Fruit fly (Drosophila melanogaster) whole organism, wandering third instar larva: Measurements from ENCODE around the gene CG14095.

ENCODE experiments used
- Abd-B ChIP-seq: fragments of >200 bp; optimal IDR thresholded peaks from 2 replicates; lab custom pipeline; 2017; ENCODE audit warnings: missing biosample characterization, missing genetic modification characterization
- CG32264 ChIP-seq: fragments of 200-800 bp; sonication (Bioruptor generic); optimal IDR thresholded peaks from 2 replicates; lab custom pipeline; 2016; ENCODE audit warnings: missing biosample characterization, missing genetic modification characterization
- Hr83 ChIP-seq: fragments of 200-300 bp; sonication (Bioruptor generic); optimal IDR thresholded peaks from 2 replicates; lab custom pipeline; 2016; ENCODE audit warnings: missing biosample characterization, mild to moderate bottlenecking, missing genetic modification characterization, moderate library complexity; ENCODE audit not compliant: poor library complexity, severe bottlenecking
- Jra ChIP-seq: sonication (Bioruptor generic); optimal IDR thresholded peaks from 2 replicates; lab custom pipeline; 2016; ENCODE audit warnings: missing biosample characterization, missing genetic modification characterization
- Myc ChIP-seq: fragments of >200 bp; optimal IDR thresholded peaks from 2 replicates; lab custom pipeline; 2017
- Rel ChIP-seq, 2 experiments: fragments of 200-800 bp; sonication (Bioruptor generic) in 1 of 2; optimal IDR thresholded peaks; 2 replicates in 1 of 2; 3 replicates in 1 of 2; lab custom pipeline; 2016 to 2019; ENCODE audit warnings: mild to moderate bottlenecking in 2 of 2, missing biosample characterization in 2 of 2, missing genetic modification characterization in 2 of 2, moderate library complexity in 1 of 2
- dmrt93B ChIP-seq: fragments of 200-800 bp; sonication (Bioruptor generic); optimal IDR thresholded peaks from 2 replicates; lab custom pipeline; 2018; ENCODE audit warnings: missing biosample characterization, mild to moderate bottlenecking, missing genetic modification characterization
- fru ChIP-seq: fragments of 200-800 bp; sonication (Bioruptor generic); optimal IDR thresholded peaks from 3 replicates; lab custom pipeline; 2016; ENCODE audit warnings: missing biosample characterization, mild to moderate bottlenecking, missing genetic modification characterization
- h ChIP-seq: fragments of 200-800 bp; sonication (Bioruptor generic); optimal IDR thresholded peaks from 3 replicates; lab custom pipeline; 2016; ENCODE audit warnings: missing biosample characterization, mild to moderate bottlenecking, missing genetic modification characterization
- lola ChIP-seq: fragments of >200 bp; optimal IDR thresholded peaks from 2 replicates; lab custom pipeline; 2017; ENCODE audit warnings: missing biosample characterization, missing genetic modification characterization
- pan ChIP-seq: fragments of >200 bp; optimal IDR thresholded peaks from 2 replicates; lab custom pipeline; 2017

dm6 chr3L:19464659-19465058, at the start of gene CG14095:
- TF ChIP-seq Jra (GFP tag; lab: Kevin White, UChicago) (no peak), Rel (GFP tag; optimal IDR thresholded peaks at IDR 0.05; lab: Kevin White, UChicago) (no peak), Rel (tag; optimal IDR thresholded peaks at IDR 0.05; lab: Kevin White, UChicago) (no peak), h (GFP tag; lab: Kevin White, UChicago) (no peak), dmrt93B (GFP tag; lab: Kevin White, UChicago) (no peak), pan (lab: Kevin White, UChicago) (no peak), CG32264 (GFP tag; lab: Kevin White, UChicago) (no peak), Myc (no peak), Hr83 (GFP tag; lab: Kevin White, UChicago) (no peak), lola (GFP tag; lab: Kevin White, UChicago) (no peak), Abd-B (GFP tag; lab: Kevin White, UChicago) (no peak), fru (no peak)
